Worm (Caenorhabditis elegans): ENCODE data around the gene sdz-28.
"Not testable (repeated sequence)": the region's sequence is repeated elsewhere in the genome, so short reads cannot be mapped to it uniquely, and the experiment has no call there.

Gene sdz-28

ce11 chrII:2122762-2123161 is 8.1 kb upstream of the sdz-28 start:
- TF ChIP-seq unc-62 (GFP tag; optimal IDR thresholded peaks at IDR 0.05) = no peak

- TF ChIP-seq unc-62 (GFP tag; optimal IDR thresholded peaks at IDR 0.05) = no peak
Observed at ce11 chrII:2135604-2136003, 4.7 kb downstream of the sdz-28 start, which contains the start of gene hpo-7. Gene hpo-7 (minus strand): TSS chrII:2135704.

- TF ChIP-seq unc-62 (GFP tag; optimal IDR thresholded peaks at IDR 0.05) = no peak
Observed at ce11 chrII:2137235-2137634, 6.4 kb downstream of the sdz-28 start, which contains the start of gene C40A11.4. Gene C40A11.4 (plus strand): TSS chrII:2137422.

ce11 chrII:2138901-2139300 is 8.0 kb downstream of the sdz-28 start:
- no peak for TF ChIP-seq unc-62 (GFP tag; optimal IDR thresholded peaks at IDR 0.05)

- TF ChIP-seq unc-62 (GFP tag; optimal IDR thresholded peaks at IDR 0.05) = no peak
Observed at ce11 chrII:2140817-2141216, 9.9 kb downstream of the sdz-28 start, which contains the start of gene C40A11.3. Gene C40A11.3 (plus strand): TSS chrII:2141117.

- no peak for TF ChIP-seq unc-62 (GFP tag; optimal IDR thresholded peaks at IDR 0.05)
Observed at ce11 chrII:2145566-2145965, 14.7 kb downstream of the sdz-28 start, which contains the start of gene C40A11.6. Gene C40A11.6 (minus strand): TSS chrII:2145666.

- no peak for TF ChIP-seq unc-62 (GFP tag; optimal IDR thresholded peaks at IDR 0.05)
Observed at ce11 chrII:2146900-2147375, 16.1 kb downstream of the sdz-28 start, which contains the start of gene C40A11.2. Gene C40A11.2 (plus strand): TSS chrII:2146950.

ce11 chrII:2150485-2150985 is 19.7 kb downstream of the sdz-28 start, which contains the start of the genes C40A11.7 and C40A11.8:
Gene C40A11.7 (minus strand): TSS chrII:2150585.
Gene C40A11.8 (minus strand): TSS chrII:2150935.
- TF ChIP-seq unc-62 (GFP tag; optimal IDR thresholded peaks at IDR 0.05) = no peak

- TF ChIP-seq unc-62 (GFP tag; optimal IDR thresholded peaks at IDR 0.05) = no peak
Observed at ce11 chrII:2152455-2152854, 21.6 kb downstream of the sdz-28 start.

- TF ChIP-seq unc-62 (GFP tag; optimal IDR thresholded peaks at IDR 0.05) = not testable (repeated sequence)
Observed at ce11 chrII:2153708-2154107, 22.8 kb downstream of the sdz-28 start, which contains the start of gene math-18. Gene math-18 (plus strand): TSS chrII:2154008.

- not testable (repeated sequence) for TF ChIP-seq unc-62 (GFP tag; optimal IDR thresholded peaks at IDR 0.05)
Observed at ce11 chrII:2163370-2163882, 32.6 kb downstream of the sdz-28 start, which contains the start of gene C33C12.11. Gene C33C12.11 (minus strand): TSS chrII:2163832.

ce11 chrII:2166376-2166775 is 35.5 kb downstream of the sdz-28 start, which contains the start of gene C33C12.4:
Gene C33C12.4 (minus strand): TSS chrII:2166476.
- no peak for TF ChIP-seq unc-62 (GFP tag; optimal IDR thresholded peaks at IDR 0.05)

- TF ChIP-seq unc-62 (GFP tag; optimal IDR thresholded peaks at IDR 0.05) = no peak
Observed at ce11 chrII:2168374-2168773, 37.5 kb downstream of the sdz-28 start, which contains the start of gene fbxb-38. Gene fbxb-38 (minus strand): TSS chrII:2168763.

- TF ChIP-seq unc-62 (GFP tag; optimal IDR thresholded peaks at IDR 0.05) = no peak
Observed at ce11 chrII:2170085-2170484, 39.2 kb downstream of the sdz-28 start, which contains the start of gene C33C12.12. Gene C33C12.12 (minus strand): TSS chrII:2170185.

- no peak for TF ChIP-seq unc-62 (GFP tag; optimal IDR thresholded peaks at IDR 0.05)
Observed at ce11 chrII:2175367-2175766, 44.5 kb downstream of the sdz-28 start, which contains the start of gene C33C12.7. Gene C33C12.7 (minus strand): TSS chrII:2175467.

- TF ChIP-seq unc-62 (GFP tag; optimal IDR thresholded peaks at IDR 0.05) = no peak
Observed at ce11 chrII:2176688-2177087, 45.8 kb downstream of the sdz-28 start, which contains the start of gene gba-1. Gene gba-1 (plus strand): TSS chrII:2176741.

- TF ChIP-seq unc-62 (GFP tag; optimal IDR thresholded peaks at IDR 0.05) = no peak
Observed at ce11 chrII:2177735-2178134, 46.9 kb downstream of the sdz-28 start.
